Fruit fly (Drosophila melanogaster) whole organism, prepupa: ENCODE results near the gene CG13992.

Source experiments
- Blimp-1 ChIP-seq: fragments of 200-800 bp; sonication (Bioruptor generic); optimal IDR thresholded peaks from 3 replicates; lab custom pipeline; 2017; ENCODE audit warnings: missing biosample characterization, missing genetic modification characterization, mild to moderate bottlenecking, moderate library complexity, missing genetic modification reagents
- CG10631 ChIP-seq: fragments of 200-800 bp; sonication (Bioruptor generic); optimal IDR thresholded peaks from 2 replicates; lab custom pipeline; 2016; ENCODE audit warnings: missing biosample characterization, missing genetic modification characterization
- Eip75B ChIP-seq: fragments of 200-800 bp; sonication (Bioruptor generic); optimal IDR thresholded peaks from 3 replicates; lab custom pipeline; 2016; ENCODE audit warnings: missing biosample characterization, missing genetic modification characterization
- Sox102F ChIP-seq: fragments of 200-800 bp; sonication (Bioruptor generic); optimal IDR thresholded peaks from 2 replicates; lab custom pipeline; 2016; ENCODE audit warnings: missing biosample characterization, mild to moderate bottlenecking, missing genetic modification characterization
- dsx ChIP-seq: fragments of 200-800 bp; optimal IDR thresholded peaks from 3 replicates; lab custom pipeline; 2019; ENCODE audit warnings: missing biosample characterization, mild to moderate bottlenecking, missing genetic modification characterization, moderate library complexity; ENCODE audit not compliant: poor library complexity, severe bottlenecking
- esn ChIP-seq: fragments of 200-800 bp; sonication (Bioruptor generic); optimal IDR thresholded peaks from 2 replicates; lab custom pipeline; 2016; ENCODE audit warnings: missing biosample characterization, mild to moderate bottlenecking, missing genetic modification characterization, moderate library complexity
- svp ChIP-seq: fragments of 200-800 bp; sonication (Bioruptor generic); peaks from one replicate; lab custom pipeline; 2016; ENCODE audit warnings: missing biosample characterization, missing genetic modification characterization

DNA sequence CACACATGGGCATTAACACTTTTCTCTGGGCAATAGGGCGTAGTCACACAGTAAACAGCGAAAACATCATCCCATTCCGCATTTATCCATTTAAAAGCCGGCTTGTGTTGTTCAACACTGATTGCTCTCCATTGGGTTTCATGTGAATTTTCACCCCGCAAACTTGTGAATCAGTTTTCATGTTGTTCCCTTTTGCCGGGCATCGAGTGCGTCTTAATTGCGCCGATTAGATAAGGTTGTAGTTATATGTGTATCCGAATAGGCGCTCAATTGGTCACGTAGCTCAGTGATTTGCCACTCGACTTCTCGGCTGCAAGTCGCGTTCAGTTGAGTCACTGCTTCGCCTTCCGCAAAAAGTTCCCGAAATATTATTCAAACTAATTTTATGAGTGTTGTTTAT is 19.4 kb upstream of the CG13992 start:
- no peak for TF ChIP-seq Sox102F (GFP tag; lab: Kevin White, UChicago)
- no peak for TF ChIP-seq svp (GFP tag; lab: Kevin White, UChicago)
- TF ChIP-seq Eip75B = no peak
- no peak for TF ChIP-seq CG10631 (GFP tag; lab: Kevin White, UChicago)
- no peak for TF ChIP-seq Blimp-1
- no peak for TF ChIP-seq dsx (GFP tag; lab: Kevin White, UChicago)
- no peak for TF ChIP-seq esn (GFP tag; lab: Kevin White, UChicago)
